Worm (Caenorhabditis elegans): Measurements from ENCODE around the gene srh-275.
"Not testable (repeated sequence)": the region's sequence is repeated elsewhere in the genome, so short reads cannot be mapped to it uniquely, and the experiment has no call there.

ce11 chrV:7304506-7304905 lies 48.3 kb upstream of the srh-275 start, which contains the start of gene F07G11.2:
- TF ChIP-seq fos-1 (tag; optimal IDR thresholded peaks at IDR 0.05); lin-13 (GFP tag; optimal IDR thresholded peaks at IDR 0.05); grh-1 (GFP tag; IDR thresholded peaks at IDR 0.05); jun-1 (tag; optimal IDR thresholded peaks at IDR 0.05): not testable (repeated sequence)

All from whole organism, L1 larva.